Fruit fly (Drosophila melanogaster) whole organism, embryonic: ENCODE measurements around the gene CG12116.

Experiments
- Antp ChIP-seq: fragments of 200-800 bp; sonication (Bioruptor generic); optimal IDR thresholded peaks from 3 replicates; lab custom pipeline; 2016; ENCODE audit warnings: missing biosample characterization, missing genetic modification characterization
- Atf3 ChIP-seq: fragments of 200-800 bp; sonication (Bioruptor generic); optimal IDR thresholded peaks from 3 replicates; lab custom pipeline; 2016; ENCODE audit warnings: missing biosample characterization, missing genetic modification characterization
- BEAF-32 ChIP-seq: fragments of 200-800 bp; sonication (Bioruptor generic); optimal IDR thresholded peaks from 3 replicates; lab custom pipeline; 2017; ENCODE audit warnings: missing biosample characterization, missing genetic modification characterization, mild to moderate bottlenecking, moderate library complexity, missing genetic modification reagents
- CG10147 ChIP-seq: fragments of 200-800 bp; sonication (Bioruptor generic); optimal IDR thresholded peaks from 2 replicates; lab custom pipeline; 2019; ENCODE audit warnings: missing biosample characterization, mild to moderate bottlenecking, missing genetic modification characterization, moderate library complexity
- CG10654 ChIP-seq: fragments of 200-800 bp; sonication (Bioruptor generic); optimal IDR thresholded peaks from 2 replicates; lab custom pipeline; 2016; ENCODE audit warnings: missing biosample characterization, missing genetic modification characterization
- CG11085 ChIP-seq: fragments of 200-800 bp; sonication (Bioruptor generic); IDR thresholded peaks from 2 replicates; pipeline ENCODE4 v1.3.6; 2022; ENCODE audit warnings: missing biosample characterization, missing genetic modification characterization
- CG12219 ChIP-seq: fragments of 200-800 bp; sonication (Bioruptor generic); optimal IDR thresholded peaks from 3 replicates; lab custom pipeline; 2018; ENCODE audit warnings: missing biosample characterization, mild to moderate bottlenecking, missing genetic modification characterization
- CG1529 ChIP-seq: fragments of 200-800 bp; sonication (Bioruptor generic); optimal IDR thresholded peaks from 3 replicates; lab custom pipeline; 2018; ENCODE audit warnings: missing biosample characterization, missing genetic modification characterization
- CG16813 ChIP-seq: fragments of 200-800 bp; sonication (Bioruptor generic); IDR thresholded peaks from 3 replicates; pipeline ENCODE4 v1.3.6; 2022; ENCODE audit warnings: missing biosample characterization, missing genetic modification characterization; ENCODE audit not compliant: partially characterized antibody
- CG16815 ChIP-seq: fragments of 200-800 bp; sonication (Bioruptor generic); optimal IDR thresholded peaks from 3 replicates; lab custom pipeline; 2017; ENCODE audit warnings: missing biosample characterization, mild to moderate bottlenecking, missing genetic modification characterization
- CG17361 ChIP-seq: fragments of 200-800 bp; sonication (Bioruptor generic); IDR thresholded peaks from 3 replicates; pipeline ENCODE4 v1.3.6; 2022; ENCODE audit warnings: missing biosample characterization, missing genetic modification characterization
- CG18262 ChIP-seq: fragments of 200-800 bp; optimal IDR thresholded peaks from 3 replicates; lab custom pipeline; 2019; ENCODE audit warnings: missing biosample characterization, mild to moderate bottlenecking, missing genetic modification characterization, moderate library complexity
- CG30403 ChIP-seq: fragments of 200-800 bp; sonication (Bioruptor generic); optimal IDR thresholded peaks from 3 replicates; lab custom pipeline; 2016; ENCODE audit warnings: missing biosample characterization, missing genetic modification characterization
- CG32532 ChIP-seq: fragments of 200-800 bp; sonication (Bioruptor generic); IDR thresholded peaks from 2 replicates; pipeline ENCODE4 v1.3.6; 2022; ENCODE audit warnings: missing biosample characterization, missing genetic modification characterization
- CG32767 ChIP-seq: fragments of 200-800 bp; sonication (Bioruptor generic); IDR thresholded peaks from 2 replicates; pipeline ENCODE4 v1.3.6; 2022; ENCODE audit warnings: missing biosample characterization, missing genetic modification characterization
- CG32772 ChIP-seq: fragments of 200-800 bp; sonication (Bioruptor generic); IDR thresholded peaks from 2 replicates; pipeline ENCODE4 v1.3.6; 2022; ENCODE audit warnings: missing biosample characterization, missing genetic modification characterization
- CG3407 ChIP-seq: fragments of 200-800 bp; sonication (Bioruptor generic); optimal IDR thresholded peaks from 2 replicates; lab custom pipeline; 2018; ENCODE audit warnings: missing biosample characterization, mild to moderate bottlenecking, missing genetic modification characterization
- CG34376 ChIP-seq: fragments of 200-800 bp; sonication (Bioruptor generic); optimal IDR thresholded peaks from 2 replicates; lab custom pipeline; 2018; ENCODE audit warnings: missing biosample characterization, mild to moderate bottlenecking, missing genetic modification characterization
- CG6813 ChIP-seq: fragments of 200-800 bp; sonication (Bioruptor generic); optimal IDR thresholded peaks from 2 replicates; lab custom pipeline; 2017; ENCODE audit warnings: missing biosample characterization, missing genetic modification characterization, mild to moderate bottlenecking, moderate library complexity, missing genetic modification reagents
- CG6854 ChIP-seq: fragments of 200-800 bp; sonication (Bioruptor generic); optimal IDR thresholded peaks from 3 replicates; lab custom pipeline; 2017; ENCODE audit warnings: missing biosample characterization, mild to moderate bottlenecking, missing genetic modification characterization
- CG7357 ChIP-seq: fragments of 200-800 bp; sonication (Bioruptor generic); IDR thresholded peaks from 3 replicates; pipeline ENCODE4 v1.3.6; 2022; ENCODE audit warnings: missing biosample characterization, missing genetic modification characterization
- CG8388 ChIP-seq: fragments of 200-800 bp; sonication (Bioruptor generic); optimal IDR thresholded peaks from 2 replicates; lab custom pipeline; 2019; ENCODE audit warnings: missing biosample characterization, mild to moderate bottlenecking, missing genetic modification characterization, moderate library complexity
- Dll ChIP-seq: fragments of 200-800 bp; sonication (Bioruptor generic); IDR thresholded peaks from 4 replicates; pipeline ENCODE4 v1.3.6; 2022; ENCODE audit warnings: missing biosample characterization, missing genetic modification characterization; ENCODE audit not compliant: partially characterized antibody
- Dp ChIP-seq: fragments of 200-800 bp; sonication (Bioruptor generic); optimal IDR thresholded peaks from 2 replicates; lab custom pipeline; 2018; ENCODE audit warnings: missing biosample characterization, mild to moderate bottlenecking, missing genetic modification characterization, moderate library complexity
- NK7.1 ChIP-seq: fragments of 200-800 bp; sonication (Bioruptor generic); optimal IDR thresholded peaks from 3 replicates; lab custom pipeline; 2016; ENCODE audit warnings: missing biosample characterization, missing genetic modification characterization
- Sox102F ChIP-seq: fragments of 200-800 bp; sonication (Bioruptor generic); optimal IDR thresholded peaks from 2 replicates; lab custom pipeline; 2018; ENCODE audit warnings: missing biosample characterization, mild to moderate bottlenecking, missing genetic modification characterization, moderate library complexity
- ash1 ChIP-seq: fragments of 200-800 bp; sonication (Bioruptor generic); optimal IDR thresholded peaks from 2 replicates; lab custom pipeline; 2018; ENCODE audit warnings: missing biosample characterization, mild to moderate bottlenecking, missing genetic modification characterization
- az2 ChIP-seq: fragments of 200-800 bp; sonication (Bioruptor generic); optimal IDR thresholded peaks from 3 replicates; lab custom pipeline; 2016; ENCODE audit warnings: missing biosample characterization, missing genetic modification characterization
- crol ChIP-seq: fragments of 200-800 bp; sonication (Bioruptor generic); IDR thresholded peaks from 2 replicates; pipeline ENCODE4 v1.3.6; 2022; ENCODE audit warnings: missing biosample characterization, missing genetic modification characterization
- eve ChIP-seq, 2 experiments: fragments of >200 bp; optimal IDR thresholded peaks; 2 replicates each; lab custom pipeline; 2017; ENCODE audit warnings: missing biosample characterization in 2 of 2, missing genetic modification characterization in 2 of 2
- fd96Cb ChIP-seq: fragments of 200-800 bp; sonication (Bioruptor generic); optimal IDR thresholded peaks from 2 replicates; lab custom pipeline; 2018; ENCODE audit warnings: missing biosample characterization, mild to moderate bottlenecking, missing genetic modification characterization, moderate library complexity
- gfzf ChIP-seq: fragments of 200-800 bp; sonication (Bioruptor generic); optimal IDR thresholded peaks from 2 replicates; lab custom pipeline; 2016; ENCODE audit warnings: missing biosample characterization, mild to moderate bottlenecking, missing genetic modification characterization, moderate library complexity
- grn ChIP-seq: fragments of 200-800 bp; sonication (Bioruptor generic); optimal IDR thresholded peaks from 3 replicates; lab custom pipeline; 2017; ENCODE audit warnings: missing biosample characterization, missing genetic modification characterization
- gro ChIP-seq: fragments of 200-800 bp; sonication (Bioruptor generic); optimal IDR thresholded peaks from 2 replicates; lab custom pipeline; 2016; ENCODE audit warnings: missing biosample characterization, missing genetic modification characterization
- gt ChIP-seq: fragments of 200-800 bp; sonication (Bioruptor generic); IDR thresholded peaks from 2 replicates; pipeline ENCODE4 v1.3.6; 2022; ENCODE audit warnings: missing biosample characterization, missing genetic modification characterization
- ind ChIP-seq: fragments of 200-800 bp; sonication (Bioruptor generic); optimal IDR thresholded peaks from 3 replicates; lab custom pipeline; 2016; ENCODE audit warnings: missing biosample characterization, missing genetic modification characterization
- mld ChIP-seq: fragments of 200-800 bp; sonication (Bioruptor generic); IDR thresholded peaks from 3 replicates; pipeline ENCODE4 v1.3.6; 2022; ENCODE audit warnings: missing biosample characterization, missing genetic modification characterization; ENCODE audit not compliant: partially characterized antibody
- org-1 ChIP-seq: fragments of 200-800 bp; sonication (Bioruptor generic); optimal IDR thresholded peaks from 2 replicates; lab custom pipeline; 2017; ENCODE audit warnings: missing biosample characterization, missing genetic modification characterization
- pan ChIP-seq, 4 experiments: fragments of >200 bp in 3 of 4; fragments of 200-800 bp in 1 of 4; sonication (Bioruptor generic) in 1 of 4; optimal IDR thresholded peaks in 3 of 4; IDR thresholded peaks in 1 of 4; 2 replicates each; pipeline versions ENCODE4 v1.3.6 to Lab custom; 2017 to 2022; ENCODE audit warnings: missing biosample characterization in 2 of 4, missing genetic modification characterization in 2 of 4, mixed read lengths in 1 of 4
- pb ChIP-seq: fragments of 200-800 bp; sonication (Bioruptor generic); optimal IDR thresholded peaks from 3 replicates; lab custom pipeline; 2016; ENCODE audit warnings: missing biosample characterization, missing genetic modification characterization
- scrt ChIP-seq: fragments of 200-800 bp; sonication (Bioruptor generic); optimal IDR thresholded peaks from 2 replicates; lab custom pipeline; 2018; ENCODE audit warnings: missing biosample characterization, mild to moderate bottlenecking, missing genetic modification characterization, moderate library complexity
- sisA ChIP-seq: fragments of 200-800 bp; sonication (Bioruptor generic); IDR thresholded peaks from 2 replicates; pipeline ENCODE4 v1.3.6; 2022; ENCODE audit warnings: missing biosample characterization, missing genetic modification characterization
- stwl ChIP-seq: fragments of 200-800 bp; sonication (Bioruptor generic); optimal IDR thresholded peaks from 3 replicates; lab custom pipeline; 2018; ENCODE audit warnings: missing biosample characterization, mild to moderate bottlenecking, missing genetic modification characterization, moderate library complexity
- tgo ChIP-seq: fragments of 200-800 bp; sonication (Bioruptor generic); IDR thresholded peaks from 3 replicates; pipeline ENCODE4 v1.3.6; 2022; ENCODE audit warnings: missing biosample characterization, missing genetic modification characterization
- tin ChIP-seq: fragments of 200-800 bp; sonication (Bioruptor generic); optimal IDR thresholded peaks from 3 replicates; lab custom pipeline; 2016; ENCODE audit warnings: missing biosample characterization, missing genetic modification characterization
- twi ChIP-seq: fragments of 200-800 bp; optimal IDR thresholded peaks from 2 replicates; lab custom pipeline; 2019; ENCODE audit warnings: missing biosample characterization, mild to moderate bottlenecking, missing genetic modification characterization, moderate library complexity
- unc-4 ChIP-seq: fragments of 200-800 bp; sonication (Bioruptor generic); IDR thresholded peaks from 2 replicates; pipeline ENCODE4 v1.3.6; 2022; ENCODE audit warnings: missing biosample characterization, missing genetic modification characterization; ENCODE audit not compliant: partially characterized antibody
- vvl ChIP-seq: fragments of 200-800 bp; sonication (Bioruptor generic); IDR thresholded peaks from 2 replicates; pipeline ENCODE4 v1.3.6; 2022; ENCODE audit warnings: missing biosample characterization, missing genetic modification characterization

CG12116 gene

DNA sequence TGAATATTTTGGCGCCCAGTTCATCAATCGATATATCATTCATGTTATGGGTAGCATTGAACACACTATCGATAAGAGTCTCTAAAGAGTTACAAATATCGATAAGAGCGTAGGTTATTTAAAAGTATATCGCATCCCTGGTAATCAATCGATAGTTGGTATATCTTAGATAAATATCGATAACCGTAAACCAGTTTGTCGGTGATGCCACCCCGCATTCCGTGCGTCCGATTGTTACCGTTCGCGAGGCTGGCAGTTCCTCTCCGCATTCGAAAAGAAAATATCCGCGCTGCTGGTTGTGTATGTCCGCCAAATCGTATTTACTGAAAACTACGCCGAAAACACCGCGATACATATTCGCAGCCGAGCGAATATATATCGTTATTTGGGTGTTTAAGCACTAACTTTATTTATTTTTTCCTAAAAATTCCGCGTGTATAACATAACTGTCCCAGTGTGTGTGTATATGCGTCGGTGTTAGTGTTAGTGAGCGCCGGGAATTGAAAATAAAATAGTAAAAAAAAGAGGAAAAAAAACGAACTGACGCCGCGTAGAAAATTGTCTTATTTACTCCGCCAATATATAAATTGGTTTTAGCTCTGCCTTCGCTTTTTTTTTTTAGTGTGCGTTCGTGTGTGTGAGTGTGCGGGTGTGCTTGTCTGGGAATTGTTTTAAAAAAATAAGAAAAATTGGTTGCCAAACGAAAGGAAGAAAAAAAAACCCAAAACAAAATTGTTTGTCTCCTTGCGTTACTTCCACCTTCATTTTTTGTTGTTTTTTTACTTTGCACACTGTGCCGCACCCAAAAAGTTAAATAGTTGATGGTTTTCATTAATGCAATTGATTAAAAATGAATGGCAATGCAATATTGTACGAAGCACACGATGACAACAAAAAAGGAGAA is 48.6 kb upstream of the CG12116 start, which contains the start of gene Nrg (continued):
- TF ChIP-seq pan (optimal IDR thresholded peaks at IDR 0.05; lab: Kevin White, UChicago) (no peak), pan (GFP tag; optimal IDR thresholded peaks at IDR 0.05 in 1 of 2, IDR thresholded peaks at IDR 0.05 in 1 of 2) (peak in 1 of 2 experiments; percentile 23), fd96Cb (tag; lab: Kevin White, UChicago) (no peak), CG6854 (GFP tag; lab: Kevin White, UChicago) (no peak), CG10147 (GFP tag; lab: Kevin White, UChicago) (no peak), Sox102F (GFP tag; lab: Kevin White, UChicago) (no peak), pb (GFP tag; lab: Kevin White, UChicago) (no peak), unc-4 (peak; percentile 99), CG10654 (no peak), scrt (GFP tag; lab: Kevin White, UChicago) (peak; percentile 16), CG32767 (no peak), CG34376 (GFP tag; lab: Kevin White, UChicago) (peak; percentile 58), az2 (GFP tag; lab: Kevin White, UChicago) (no peak), tgo (GFP tag; lab: Robert Waterston, UW) (no peak), CG32532 (GFP tag; lab: Robert Waterston, UW) (peak; percentile 52; the same call in 1 of the 2 replicates), BEAF-32 (GFP tag; lab: Kevin White, UChicago) (peak; percentile 98), tin (GFP tag; lab: Kevin White, UChicago) (no peak), gt (GFP tag; lab: Robert Waterston, UW) (no peak), org-1 (GFP tag; lab: Kevin White, UChicago) (no peak), gfzf (GFP tag; lab: Kevin White, UChicago) (peak; percentile 42), ind (GFP tag; lab: Kevin White, UChicago) (no peak), gro (GFP tag; lab: Kevin White, UChicago) (peak; percentile 67), CG17361 (no peak; the same call in 2 of the 3 replicates), CG8388 (no peak), mld (peak; percentile 98), Atf3 (GFP tag; lab: Kevin White, UChicago) (no peak), sisA (GFP tag; lab: Robert Waterston, UW) (no peak), CG3407 (GFP tag; lab: Kevin White, UChicago) (no peak), crol (GFP tag; lab: Robert Waterston, UW) (no peak), CG16815 (GFP tag; lab: Kevin White, UChicago) (no peak), twi (tag; lab: Kevin White, UChicago) (no peak), NK7.1 (no peak), CG12219 (GFP tag; lab: Kevin White, UChicago) (no peak), eve (GFP tag; optimal IDR thresholded peaks at IDR 0.05; lab: Kevin White, UChicago) (peak in 1 of 2 experiments; percentile 60), Dll (peak; percentile 100), Antp (GFP tag; lab: Kevin White, UChicago) (peak; percentile 39), CG32772 (GFP tag; lab: Robert Waterston, UW) (no peak), CG7357 (GFP tag; lab: Robert Waterston, UW) (no peak), CG30403 (GFP tag; lab: Kevin White, UChicago) (no peak), stwl (tag; lab: Kevin White, UChicago) (peak; percentile 88), CG1529 (GFP tag; lab: Kevin White, UChicago) (no peak), ash1 (peak; percentile 46), grn (GFP tag; lab: Kevin White, UChicago) (no peak), CG16813 (GFP tag; lab: Robert Waterston, UW) (peak; percentile 99), vvl (GFP tag; lab: Robert Waterston, UW) (peak; percentile 68; the same call in 1 of the 2 replicates), CG11085 (GFP tag; lab: Robert Waterston, UW) (no peak), CG18262 (tag; lab: Kevin White, UChicago) (no peak), Dp (GFP tag; lab: Kevin White, UChicago) (peak; percentile 97), CG6813 (GFP tag; lab: Kevin White, UChicago) (peak; percentile 24)
